Worm (Caenorhabditis elegans): ENCODE results near the gene F13E9.19.

The F13E9.19 gene

ce11 chrIV:10935853-10936491 lies 36.8 kb downstream of the F13E9.19 start, which contains the start of gene lgg-2 (continued):
- TF ChIP-seq ztf-28 (GFP tag; IDR thresholded peaks at IDR 0.05) (no peak), efl-1 (GFP tag; optimal IDR thresholded peaks at IDR 0.05) (no peak), somi-1 (GFP tag; optimal IDR thresholded peaks at IDR 0.05) (peak; percentile 95), F23B12.7 (tag; optimal IDR thresholded peaks at IDR 0.05; ENCODE audit: insufficient read depth) (no peak), nfya-1 (tag; optimal IDR thresholded peaks at IDR 0.05; ENCODE audit: borderline replicate concordance, insufficient read depth) (no peak), F39B2.1 (GFP tag; IDR thresholded peaks at IDR 0.05) (no peak), hmg-1.2 (GFP tag; IDR thresholded peaks at IDR 0.05) (peak; percentile 85), ztf-26 (tag; optimal IDR thresholded peaks at IDR 0.05) (peak; percentile 84), chd-7 (tag; optimal IDR thresholded peaks at IDR 0.05) (peak; percentile 95), tbp1 (GFP tag; optimal IDR thresholded peaks at IDR 0.05) (peak; percentile 60), F22D6.2 (tag; optimal IDR thresholded peaks at IDR 0.05) (peak; percentile 84), pbrm-1 (GFP tag; IDR thresholded peaks at IDR 0.05) (peak; percentile 77; the same call in 1 of the 2 replicates), F33H1.4 (GFP tag; IDR thresholded peaks at IDR 0.05) (peak; percentile 32), ztf-22 (GFP tag; optimal IDR thresholded peaks at IDR 0.05) (peak; percentile 87), lsl-1 (GFP tag; optimal IDR thresholded peaks at IDR 0.05) (no peak), lin-35 (GFP tag; optimal IDR thresholded peaks at IDR 0.05) (peak in 2 of 3 experiments; percentile 31 to 92), F37B4.10 (GFP tag; IDR thresholded peaks at IDR 0.05) (0 out of 2 replicates have a peak, but pooled peaks have one; percentile 28), egl-18 (GFP tag; IDR thresholded peaks at IDR 0.05) (no peak), hmg-20 (GFP tag; IDR thresholded peaks at IDR 0.05) (0 out of 2 replicates have a peak, but pooled peaks have one; percentile 30), snpc-3.4 (tag; optimal IDR thresholded peaks at IDR 0.05) (no peak), ets-4 (GFP tag; optimal IDR thresholded peaks at IDR 0.05) (peak; percentile 48), sea-2 (GFP tag; IDR thresholded peaks at IDR 0.05) (no peak), F10E7.11 (tag; optimal IDR thresholded peaks at IDR 0.05) (no peak), ama-1 (optimal IDR thresholded peaks at IDR 0.05) (no peak), ama-1 (GFP tag; optimal IDR thresholded peaks at IDR 0.05) (no peak), ceh-79 (tag; optimal IDR thresholded peaks at IDR 0.05) (no peak), B0019.2 (GFP tag; conservative IDR thresholded peaks at IDR 0.05) (no peak), unc-62 (GFP tag; optimal IDR thresholded peaks at IDR 0.05) (peak; percentile 68), dpff-1 (tag; optimal IDR thresholded peaks at IDR 0.05) (no peak), tlf-1 (GFP tag; optimal IDR thresholded peaks at IDR 0.05) (peak; percentile 86), attf-3 (GFP tag; conservative IDR thresholded peaks at IDR 0.05) (peak; percentile 31; the same call in 1 of the 2 replicates), mcd-1 (GFP tag; IDR thresholded peaks at IDR 0.05) (peak; percentile 80), bed-2 (GFP tag; IDR thresholded peaks at IDR 0.05) (no peak), ceh-40 (GFP tag; IDR thresholded peaks at IDR 0.05) (no peak), nfyb-1 (GFP tag; IDR thresholded peaks at IDR 0.05) (peak; percentile 92), ekl-4 (GFP tag; IDR thresholded peaks at IDR 0.05) (peak; percentile 90), ceh-58 (GFP tag; IDR thresholded peaks at IDR 0.05) (no peak), F57C9.4 (tag; optimal IDR thresholded peaks at IDR 0.05) (no peak), hlh-12 (tag; optimal IDR thresholded peaks at IDR 0.05) (no peak), cebp-1 (GFP tag; IDR thresholded peaks at IDR 0.05) (peak; percentile 44; the same call in 1 of the 2 replicates), cebp-1 (tag; optimal IDR thresholded peaks at IDR 0.05) (peak; percentile 92), let-607 (tag; optimal IDR thresholded peaks at IDR 0.05) (peak; percentile 69 to 87), hlh-26 (GFP tag; conservative IDR thresholded peaks at IDR 0.05) (no peak), madf-3 (GFP tag; IDR thresholded peaks at IDR 0.05) (0 out of 2 replicates have a peak, but pooled peaks have one; percentile 64), snpc-1.3 (tag; optimal IDR thresholded peaks at IDR 0.05; ENCODE audit: insufficient read depth) (no peak), lin-26 (GFP tag; IDR thresholded peaks at IDR 0.05) (peak; percentile 52; the same call in 1 of the 2 replicates), C17E4.6 (GFP tag; IDR thresholded peaks at IDR 0.05) (0 out of 2 replicates have a peak, but pooled peaks have one; percentile 8), lin-40 (tag; optimal IDR thresholded peaks at IDR 0.05) (peak; percentile 95)

Data from whole organism, young adult.